Fruit fly (Drosophila melanogaster) whole organism, embryonic: ENCODE results near the gene Fit2.

ENCODE experiments used
- ATbp ChIP-seq: fragments of 200-800 bp; sonication (Bioruptor generic); optimal IDR thresholded peaks from 2 replicates; lab custom pipeline; 2017; ENCODE audit warnings: missing biosample characterization, mild to moderate bottlenecking, missing genetic modification characterization, missing genetic modification reagents
- Adf1 ChIP-seq: fragments of 200-800 bp; sonication (Bioruptor generic); IDR thresholded peaks from 2 replicates; pipeline ENCODE4 v1.3.6; 2022; ENCODE audit warnings: missing biosample characterization, missing genetic modification characterization
- Atf-2 ChIP-seq: fragments of 200-800 bp; sonication (Bioruptor generic); optimal IDR thresholded peaks from 2 replicates; lab custom pipeline; 2016; ENCODE audit warnings: missing biosample characterization, missing genetic modification characterization
- CG14014 ChIP-seq: fragments of 200-800 bp; sonication (Bioruptor generic); IDR thresholded peaks from 2 replicates; pipeline ENCODE4 v1.3.6; 2022; ENCODE audit warnings: missing biosample characterization, missing genetic modification characterization
- CG31365 ChIP-seq: fragments of 200-800 bp; sonication (Bioruptor generic); optimal IDR thresholded peaks from 2 replicates; lab custom pipeline; 2018; ENCODE audit warnings: missing biosample characterization, mild to moderate bottlenecking, missing genetic modification characterization
- CG34376 ChIP-seq: fragments of 200-800 bp; sonication (Bioruptor generic); optimal IDR thresholded peaks from 2 replicates; lab custom pipeline; 2018; ENCODE audit warnings: missing biosample characterization, mild to moderate bottlenecking, missing genetic modification characterization
- CG3847 ChIP-seq: fragments of 200-800 bp; sonication (Bioruptor generic); IDR thresholded peaks from 2 replicates; pipeline ENCODE4 v1.3.6; 2022; ENCODE audit warnings: missing biosample characterization, missing genetic modification characterization
- CG3995 ChIP-seq: fragments of 200-800 bp; sonication (Bioruptor generic); optimal IDR thresholded peaks from 3 replicates; lab custom pipeline; 2016; ENCODE audit warnings: missing biosample characterization, missing genetic modification characterization
- CG4282 ChIP-seq: fragments of 200-800 bp; sonication (Bioruptor generic); optimal IDR thresholded peaks from 2 replicates; lab custom pipeline; 2016; ENCODE audit warnings: missing biosample characterization, missing genetic modification characterization
- CG4360 ChIP-seq: fragments of 200-800 bp; sonication (Bioruptor generic); IDR thresholded peaks from 2 replicates; pipeline ENCODE4 v1.3.6; 2022; ENCODE audit warnings: missing biosample characterization, missing genetic modification characterization
- CG4617 ChIP-seq: fragments of 200-800 bp; sonication (Bioruptor generic); optimal IDR thresholded peaks from 3 replicates; lab custom pipeline; 2016; ENCODE audit warnings: missing biosample characterization, missing genetic modification characterization, borderline replicate concordance
- CG6765 ChIP-seq: fragments of 200-800 bp; sonication (Bioruptor generic); optimal IDR thresholded peaks from 3 replicates; lab custom pipeline; 2017; ENCODE audit warnings: missing biosample characterization, mild to moderate bottlenecking, missing genetic modification characterization
- CG7372 ChIP-seq: fragments of 200-800 bp; sonication (Bioruptor generic); IDR thresholded peaks from 2 replicates; pipeline ENCODE4 v1.3.6; 2022; ENCODE audit warnings: missing biosample characterization, missing genetic modification characterization
- CG8478 ChIP-seq: fragments of >200 bp; optimal IDR thresholded peaks from 2 replicates; lab custom pipeline; 2018
- CG8765 ChIP-seq: fragments of 200-800 bp; sonication (Bioruptor generic); IDR thresholded peaks from 2 replicates; pipeline ENCODE4 v1.3.6; 2022; ENCODE audit warnings: missing biosample characterization, missing genetic modification characterization
- CG8944 ChIP-seq: fragments of 200-800 bp; sonication (Bioruptor generic); optimal IDR thresholded peaks from 3 replicates; lab custom pipeline; 2016; ENCODE audit warnings: missing biosample characterization, missing genetic modification characterization
- CG9437 ChIP-seq: fragments of 200-800 bp; sonication (Bioruptor generic); optimal IDR thresholded peaks from 2 replicates; lab custom pipeline; 2018; ENCODE audit warnings: missing biosample characterization, mild to moderate bottlenecking, missing genetic modification characterization
- CG9876 ChIP-seq: fragments of 200-800 bp; sonication (Bioruptor generic); optimal IDR thresholded peaks from 2 replicates; lab custom pipeline; 2016; ENCODE audit warnings: missing biosample characterization, missing genetic modification characterization
- CTCF ChIP-seq: fragments of 200-800 bp; sonication (Bioruptor generic); optimal IDR thresholded peaks from 2 replicates; lab custom pipeline; 2017; ENCODE audit warnings: missing biosample characterization, mild to moderate bottlenecking, missing genetic modification characterization, moderate library complexity
- D ChIP-seq, 2 experiments: fragments of 200-800 bp in 1 of 2; fragments of >200 bp in 1 of 2; sonication (Bioruptor generic) in 1 of 2; optimal IDR thresholded peaks; 2 replicates in 1 of 2; 3 replicates in 1 of 2; lab custom pipeline; 2017; ENCODE audit warnings: mild to moderate bottlenecking in 1 of 2, missing biosample characterization in 1 of 2, missing genetic modification characterization in 1 of 2, missing genetic modification reagents in 1 of 2
- Fer2 ChIP-seq: fragments of 200-800 bp; sonication (Bioruptor generic); optimal IDR thresholded peaks from 2 replicates; lab custom pipeline; 2018; ENCODE audit warnings: missing biosample characterization, mild to moderate bottlenecking, missing genetic modification characterization, moderate library complexity
- H15 ChIP-seq: fragments of 200-800 bp; sonication (Bioruptor generic); IDR thresholded peaks from 3 replicates; pipeline ENCODE4 v1.3.6; 2022; ENCODE audit warnings: missing biosample characterization, missing genetic modification characterization
- Hand ChIP-seq: fragments of 200-800 bp; sonication (Bioruptor generic); optimal IDR thresholded peaks from 2 replicates; lab custom pipeline; 2017; ENCODE audit warnings: mild to moderate bottlenecking, missing biosample characterization, missing genetic modification reagents, missing genetic modification characterization
- Hmx ChIP-seq: fragments of 200-800 bp; sonication (Bioruptor generic); optimal IDR thresholded peaks from 2 replicates; lab custom pipeline; 2016; ENCODE audit warnings: missing biosample characterization, missing genetic modification characterization
- Hr3 ChIP-seq: fragments of 200-800 bp; sonication (Bioruptor generic); optimal IDR thresholded peaks from 3 replicates; lab custom pipeline; 2016; ENCODE audit warnings: missing biosample characterization, missing genetic modification characterization
- Hr51 ChIP-seq, 2 experiments: fragments of 200-800 bp; sonication (Bioruptor generic); optimal IDR thresholded peaks; 2 replicates in 1 of 2; 3 replicates in 1 of 2; lab custom pipeline; 2016 to 2018; ENCODE audit warnings: missing biosample characterization in 2 of 2, missing genetic modification characterization in 2 of 2, mild to moderate bottlenecking in 1 of 2, moderate library complexity in 1 of 2
- MTF-1 ChIP-seq: fragments of 200-800 bp; sonication (Bioruptor generic); optimal IDR thresholded peaks from 2 replicates; lab custom pipeline; 2018; ENCODE audit warnings: missing biosample characterization, mild to moderate bottlenecking, missing genetic modification characterization, borderline replicate concordance
- Mrtf ChIP-seq: fragments of 200-800 bp; sonication (Bioruptor generic); IDR thresholded peaks from 3 replicates; pipeline ENCODE4 v1.3.6; 2022; ENCODE audit warnings: missing biosample characterization, missing genetic modification characterization
- Pdp1 ChIP-seq, 2 experiments: fragments of 200-800 bp; sonication (Bioruptor generic); optimal IDR thresholded peaks; 3 replicates each; lab custom pipeline; 2016; ENCODE audit warnings: missing biosample characterization in 2 of 2, missing genetic modification characterization in 2 of 2, mild to moderate bottlenecking in 1 of 2, moderate library complexity in 1 of 2
- caup ChIP-seq: fragments of 200-800 bp; sonication (Bioruptor generic); optimal IDR thresholded peaks from 3 replicates; lab custom pipeline; 2017; ENCODE audit warnings: missing biosample characterization, mild to moderate bottlenecking, missing genetic modification characterization, moderate library complexity; ENCODE audit not compliant: severe bottlenecking
- chif ChIP-seq, 2 experiments: fragments of 200-800 bp; sonication (Bioruptor generic); optimal IDR thresholded peaks; 3 replicates each; lab custom pipeline; 2016; ENCODE audit warnings: missing biosample characterization in 2 of 2, missing genetic modification characterization in 2 of 2
- da ChIP-seq: fragments of 200-800 bp; sonication (Bioruptor generic); optimal IDR thresholded peaks from 2 replicates; lab custom pipeline; 2016; ENCODE audit warnings: missing biosample characterization, missing genetic modification characterization
- dmrt99B ChIP-seq: fragments of 200-800 bp; sonication (Bioruptor generic); optimal IDR thresholded peaks from 2 replicates; lab custom pipeline; 2018; ENCODE audit warnings: missing biosample characterization, mild to moderate bottlenecking, missing genetic modification characterization, moderate library complexity
- eve ChIP-seq, 2 experiments: fragments of >200 bp; optimal IDR thresholded peaks; 2 replicates each; lab custom pipeline; 2017; ENCODE audit warnings: missing biosample characterization in 2 of 2, missing genetic modification characterization in 2 of 2
- gcm2 ChIP-seq: fragments of 200-800 bp; sonication (Bioruptor generic); optimal IDR thresholded peaks from 2 replicates; lab custom pipeline; 2016; ENCODE audit warnings: missing biosample characterization, missing genetic modification characterization
- gro ChIP-seq: fragments of 200-800 bp; sonication (Bioruptor generic); optimal IDR thresholded peaks from 2 replicates; lab custom pipeline; 2016; ENCODE audit warnings: missing biosample characterization, missing genetic modification characterization
- ham ChIP-seq: fragments of 200-800 bp; sonication (Bioruptor generic); IDR thresholded peaks from 2 replicates; pipeline ENCODE4 v1.3.6; 2022; ENCODE audit warnings: missing biosample characterization, missing genetic modification characterization
- kah ChIP-seq: fragments of 200-800 bp; sonication (Bioruptor generic); optimal IDR thresholded peaks from 2 replicates; lab custom pipeline; 2018; ENCODE audit warnings: missing biosample characterization, mild to moderate bottlenecking, missing genetic modification characterization
- lab ChIP-seq: fragments of 200-800 bp; sonication (Bioruptor generic); optimal IDR thresholded peaks from 3 replicates; lab custom pipeline; 2017; ENCODE audit warnings: missing biosample characterization, missing genetic modification characterization, mild to moderate bottlenecking, moderate library complexity, missing genetic modification reagents
- onecut ChIP-seq: fragments of 200-800 bp; sonication (Bioruptor generic); IDR thresholded peaks from 2 replicates; pipeline ENCODE4 v1.3.6; 2022; ENCODE audit warnings: missing biosample characterization, missing genetic modification characterization
- repo ChIP-seq: fragments of 200-800 bp; sonication (Bioruptor generic); optimal IDR thresholded peaks from 2 replicates; lab custom pipeline; 2016; ENCODE audit warnings: missing biosample characterization, missing genetic modification characterization
- sc ChIP-seq, 3 experiments: fragments of >200 bp in 2 of 3; fragments of 200-800 bp in 1 of 3; sonication (Bioruptor generic) in 1 of 3; optimal IDR thresholded peaks; 2 replicates in 2 of 3; 3 replicates in 1 of 3; lab custom pipeline; 2017; ENCODE audit warnings: mild to moderate bottlenecking in 1 of 3, missing biosample characterization in 1 of 3, missing genetic modification characterization in 1 of 3, missing genetic modification reagents in 1 of 3
- sisA ChIP-seq: fragments of 200-800 bp; sonication (Bioruptor generic); IDR thresholded peaks from 2 replicates; pipeline ENCODE4 v1.3.6; 2022; ENCODE audit warnings: missing biosample characterization, missing genetic modification characterization
- so ChIP-seq: fragments of 200-800 bp; sonication (Bioruptor generic); IDR thresholded peaks from 3 replicates; pipeline ENCODE4 v1.3.6; 2022; ENCODE audit warnings: missing biosample characterization, missing genetic modification characterization
- sug ChIP-seq: fragments of 200-800 bp; optimal IDR thresholded peaks from 2 replicates; lab custom pipeline; 2019; ENCODE audit warnings: missing biosample characterization, mild to moderate bottlenecking, missing genetic modification characterization, moderate library complexity
- tgo ChIP-seq: fragments of 200-800 bp; sonication (Bioruptor generic); IDR thresholded peaks from 3 replicates; pipeline ENCODE4 v1.3.6; 2022; ENCODE audit warnings: missing biosample characterization, missing genetic modification characterization
- tin ChIP-seq: fragments of 200-800 bp; sonication (Bioruptor generic); optimal IDR thresholded peaks from 3 replicates; lab custom pipeline; 2016; ENCODE audit warnings: missing biosample characterization, missing genetic modification characterization
- tll ChIP-seq, 2 experiments: fragments of 200-800 bp in 1 of 2; fragments of >200 bp in 1 of 2; sonication (Bioruptor generic) in 1 of 2; optimal IDR thresholded peaks; 2 replicates each; lab custom pipeline; 2017 to 2019; ENCODE audit warnings: missing biosample characterization in 2 of 2, missing genetic modification characterization in 2 of 2, mild to moderate bottlenecking in 1 of 2, moderate library complexity in 1 of 2
- vnd ChIP-seq: fragments of 200-800 bp; sonication (Bioruptor generic); IDR thresholded peaks from 3 replicates; pipeline ENCODE4 v1.3.6; 2022; ENCODE audit warnings: missing biosample characterization, missing genetic modification characterization; ENCODE audit not compliant: partially characterized antibody
- vvl ChIP-seq: fragments of 200-800 bp; sonication (Bioruptor generic); IDR thresholded peaks from 2 replicates; pipeline ENCODE4 v1.3.6; 2022; ENCODE audit warnings: missing biosample characterization, missing genetic modification characterization
- wdn ChIP-seq: fragments of 200-800 bp; sonication (Bioruptor generic); IDR thresholded peaks from 2 replicates; pipeline ENCODE4 v1.3.6; 2022; ENCODE audit warnings: missing biosample characterization, missing genetic modification characterization

Gene Fit2

DNA sequence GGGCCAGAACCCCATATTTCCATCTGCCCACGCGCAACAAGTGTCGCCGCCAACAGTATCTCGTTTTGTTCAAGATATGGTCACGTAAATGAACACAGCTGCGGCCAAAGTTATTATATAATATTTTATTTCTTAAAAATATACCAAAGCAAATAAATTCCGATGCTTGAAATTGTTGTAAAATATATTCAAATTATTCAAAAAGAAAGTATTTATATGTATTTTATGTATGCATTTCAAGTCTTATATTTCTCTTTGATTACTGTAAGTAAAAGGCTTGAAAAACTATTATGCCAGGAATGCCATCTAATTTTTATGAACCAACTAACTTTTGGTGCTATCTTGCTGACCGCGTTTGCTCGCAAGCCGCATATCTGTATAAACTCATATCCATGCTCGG, 35.0 kb upstream of the Fit2 start (continued):
- TF ChIP-seq CG14014 (peak; percentile 36; the same call in 1 of the 2 replicates), vvl (peak; percentile 22; the same call in 1 of the 2 replicates), CG4617 (GFP tag; lab: Kevin White, UChicago) (no peak), Hand (GFP tag; lab: Kevin White, UChicago) (no peak), Hmx (GFP tag; lab: Kevin White, UChicago) (no peak), tll (GFP tag; optimal IDR thresholded peaks at IDR 0.05; lab: Kevin White, UChicago) (no peak), tgo (GFP tag; lab: Robert Waterston, UW) (no peak), CG3847 (GFP tag; lab: Robert Waterston, UW) (0 out of 2 replicates have a peak, but pooled peaks have one; percentile 27), Hr3 (GFP tag; lab: Kevin White, UChicago) (no peak), caup (GFP tag; lab: Kevin White, UChicago) (no peak), vnd (GFP tag; lab: Robert Waterston, UW) (no peak), wdn (GFP tag; lab: Robert Waterston, UW) (no peak), MTF-1 (GFP tag; lab: Kevin White, UChicago) (no peak), gcm2 (GFP tag; lab: Kevin White, UChicago) (no peak), lab (GFP tag; lab: Kevin White, UChicago) (peak; percentile 62), CG4360 (GFP tag; lab: Robert Waterston, UW) (no peak), onecut (GFP tag; lab: Robert Waterston, UW) (0 out of 2 replicates have a peak, but pooled peaks have one; percentile 12), CG9437 (GFP tag; lab: Kevin White, UChicago) (peak; percentile 60), sisA (GFP tag; lab: Robert Waterston, UW) (no peak), sug (tag; lab: Kevin White, UChicago) (peak; percentile 24), CG3995 (GFP tag; lab: Kevin White, UChicago) (no peak), CG6765 (GFP tag; lab: Kevin White, UChicago) (no peak), CG7372 (GFP tag; lab: Robert Waterston, UW) (no peak), CG8944 (GFP tag; lab: Kevin White, UChicago) (no peak), so (GFP tag; lab: Robert Waterston, UW) (0 out of 3 replicates have a peak, but pooled peaks have one; percentile 31), ATbp (no peak), repo (GFP tag; lab: Kevin White, UChicago) (no peak), CG8478 (lab: Kevin White, UChicago) (no peak), D (optimal IDR thresholded peaks at IDR 0.05; lab: Kevin White, UChicago) (no peak), D (GFP tag; optimal IDR thresholded peaks at IDR 0.05; lab: Kevin White, UChicago) (no peak), Adf1 (peak; percentile 22; the same call in 1 of the 2 replicates), Mrtf (GFP tag; lab: Robert Waterston, UW) (no peak), CG4282 (GFP tag; lab: Kevin White, UChicago) (no peak), H15 (GFP tag; lab: Robert Waterston, UW) (no peak), Hr51 (GFP tag; optimal IDR thresholded peaks at IDR 0.05; lab: Kevin White, UChicago) (peak in 1 of 2 experiments; percentile 69), CG9876 (GFP tag; lab: Kevin White, UChicago) (no peak), CTCF (no peak), eve (GFP tag; optimal IDR thresholded peaks at IDR 0.05; lab: Kevin White, UChicago) (no peak), ham (GFP tag; lab: Robert Waterston, UW) (no peak), dmrt99B (tag; lab: Kevin White, UChicago) (peak; percentile 62), Atf-2 (GFP tag; lab: Kevin White, UChicago) (no peak), gro (GFP tag; lab: Kevin White, UChicago) (no peak), Fer2 (tag; lab: Kevin White, UChicago) (no peak), tin (no peak), Pdp1 (GFP tag; optimal IDR thresholded peaks at IDR 0.05; lab: Kevin White, UChicago) (no peak), sc (optimal IDR thresholded peaks at IDR 0.05; lab: Kevin White, UChicago) (no peak), sc (GFP tag; optimal IDR thresholded peaks at IDR 0.05; lab: Kevin White, UChicago) (no peak), chif (GFP tag; optimal IDR thresholded peaks at IDR 0.05; lab: Kevin White, UChicago) (no peak), CG34376 (GFP tag; lab: Kevin White, UChicago) (no peak), CG31365 (tag; lab: Kevin White, UChicago) (no peak), kah (GFP tag; lab: Kevin White, UChicago) (no peak), CG8765 (no peak), da (no peak)
